Fruit fly (Drosophila melanogaster): Measurements from ENCODE around the gene gnu.

The gnu gene

DNA sequence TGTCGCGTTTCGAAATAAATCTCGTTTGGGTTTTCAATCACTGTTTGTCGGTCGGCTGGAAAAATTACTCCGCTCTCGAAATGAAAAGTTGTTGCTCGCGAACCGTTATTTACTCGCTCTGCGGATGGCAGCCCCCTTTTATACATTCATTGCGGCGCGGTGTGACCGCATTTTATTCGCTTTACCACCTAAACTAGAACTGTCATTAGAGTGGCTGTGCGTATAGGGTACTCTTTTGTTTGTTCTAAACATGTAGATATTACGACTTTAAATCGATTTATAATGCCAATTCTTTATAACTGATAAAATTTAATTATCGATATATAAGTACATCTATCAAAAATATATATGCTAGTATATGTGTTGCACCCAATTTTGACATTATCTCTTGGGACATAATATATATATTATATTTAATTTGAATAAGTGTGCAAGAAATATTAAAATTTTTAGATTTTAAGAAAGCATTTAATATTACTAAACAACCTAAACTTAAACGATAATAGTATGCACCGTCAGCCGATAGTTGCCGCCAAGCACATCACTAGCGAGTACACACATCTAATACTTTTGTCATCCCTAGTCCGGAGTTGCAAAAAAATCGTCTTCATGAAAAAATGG is 16.8 kb downstream of the gnu start, which contains the start of the genes bmm and Tdrd3 (continued):
- peak; percentile 84 for TF ChIP-seq PHDP (tag; optimal IDR thresholded peaks at IDR 0.05)
- TF ChIP-seq Deaf1 (tag; optimal IDR thresholded peaks at IDR 0.05): peak; percentile 54
- no peak for TF ChIP-seq btn (GFP tag; optimal IDR thresholded peaks at IDR 0.05)
- TF ChIP-seq zfh1 (GFP tag; IDR thresholded peaks at IDR 0.05): peak; percentile 67; the same call in 2 of the 3 replicates
- peak; percentile 18 for TF ChIP-seq CG3163 (GFP tag; optimal IDR thresholded peaks at IDR 0.05)
- TF ChIP-seq stc (GFP tag; IDR thresholded peaks at IDR 0.05): peak; percentile 25; the same call in 1 of the 2 replicates
- TF ChIP-seq CG8281 (tag; optimal IDR thresholded peaks at IDR 0.05): peak; percentile 22
- TF ChIP-seq caup (GFP tag; optimal IDR thresholded peaks at IDR 0.05; ENCODE audit: severe bottlenecking): peak; percentile 45
- TF ChIP-seq CG10543 (GFP tag; optimal IDR thresholded peaks at IDR 0.05): peak; percentile 85
- TF ChIP-seq crol (GFP tag; IDR thresholded peaks at IDR 0.05): no peak; the same call in 1 of the 2 replicates
- peak; percentile 63 for TF ChIP-seq Xrp1 (GFP tag; IDR thresholded peaks at IDR 0.05)
- peak; percentile 27 for TF ChIP-seq CG8944 (GFP tag; optimal IDR thresholded peaks at IDR 0.05)
- peak; percentile 64 for TF ChIP-seq Six4 (GFP tag; optimal IDR thresholded peaks at IDR 0.05)
- TF ChIP-seq exex (tag; optimal IDR thresholded peaks at IDR 0.05): peak; percentile 70
- 0 out of 2 replicates have a peak, but pooled peaks have one; percentile 23 for TF ChIP-seq dati (GFP tag; IDR thresholded peaks at IDR 0.05)
- peak; percentile 87 for TF ChIP-seq CG17829 (tag; optimal IDR thresholded peaks at IDR 0.05)
- TF ChIP-seq CoRest (tag; optimal IDR thresholded peaks at IDR 0.05): peak; percentile 95
- TF ChIP-seq Oli (tag; optimal IDR thresholded peaks at IDR 0.05): peak; percentile 69
- no peak for TF ChIP-seq cg (GFP tag; optimal IDR thresholded peaks at IDR 0.05)
- TF ChIP-seq pan (optimal IDR thresholded peaks at IDR 0.05): no peak
- TF ChIP-seq pan (GFP tag; optimal IDR thresholded peaks at IDR 0.05 in 1 of 2, IDR thresholded peaks at IDR 0.05 in 1 of 2): peak in 1 of 2 experiments; percentile 55
- TF ChIP-seq CG1233 (GFP tag; optimal IDR thresholded peaks at IDR 0.05): peak; percentile 71
- peak; percentile 70; the same call in 1 of the 3 replicates for TF ChIP-seq CG6175 (GFP tag; IDR thresholded peaks at IDR 0.05)
- TF ChIP-seq CG6689 (GFP tag; IDR thresholded peaks at IDR 0.05): peak; percentile 70
- no peak for TF ChIP-seq CG31365 (tag; optimal IDR thresholded peaks at IDR 0.05)
- TF ChIP-seq CG17359 (tag; optimal IDR thresholded peaks at IDR 0.05): peak; percentile 73
- peak; percentile 84 for TF ChIP-seq vnd (GFP tag; IDR thresholded peaks at IDR 0.05; ENCODE audit: partially characterized antibody)
- TF ChIP-seq fd96Cb (tag; optimal IDR thresholded peaks at IDR 0.05): peak; percentile 71
- TF ChIP-seq CG2202 (tag; optimal IDR thresholded peaks at IDR 0.05): no peak
- peak; percentile 90 for TF ChIP-seq Xbp1 (GFP tag; optimal IDR thresholded peaks at IDR 0.05)
- peak; percentile 84 for TF ChIP-seq CG9727 (GFP tag; optimal IDR thresholded peaks at IDR 0.05)
- peak; percentile 65 for TF ChIP-seq CHES-1-like (GFP tag; optimal IDR thresholded peaks at IDR 0.05)
- TF ChIP-seq sug (tag; optimal IDR thresholded peaks at IDR 0.05): peak; percentile 90
- peak; percentile 95 for TF ChIP-seq CG14710 (tag; optimal IDR thresholded peaks at IDR 0.05)
- peak; percentile 81 for TF ChIP-seq esg (GFP tag; conservative IDR thresholded peaks at IDR 0.05)
- TF ChIP-seq CG15514 (GFP tag; optimal IDR thresholded peaks at IDR 0.05): peak; percentile 61
- TF ChIP-seq schlank (tag; optimal IDR thresholded peaks at IDR 0.05): peak; percentile 32
- TF ChIP-seq fd102C (GFP tag; optimal IDR thresholded peaks at IDR 0.05): peak; percentile 41
- TF ChIP-seq tup (GFP tag; optimal IDR thresholded peaks at IDR 0.05): peak; percentile 51
- TF ChIP-seq lola (GFP tag; optimal IDR thresholded peaks at IDR 0.05): peak in 1 of 3 experiments; percentile 89
- peak; percentile 89 for TF ChIP-seq CG18599 (GFP tag; optimal IDR thresholded peaks at IDR 0.05)
- TF ChIP-seq ems (GFP tag; optimal IDR thresholded peaks at IDR 0.05): no peak
- no peak for TF ChIP-seq bowl (GFP tag; IDR thresholded peaks at IDR 0.05)
- no peak for TF ChIP-seq CG12236 (GFP tag; optimal IDR thresholded peaks at IDR 0.05)
- TF ChIP-seq nau (GFP tag; optimal IDR thresholded peaks at IDR 0.05): no peak
- peak; percentile 91 for TF ChIP-seq CG12659 (GFP tag; optimal IDR thresholded peaks at IDR 0.05)
- TF ChIP-seq CG1024 (GFP tag; IDR thresholded peaks at IDR 0.05): peak; percentile 39; the same call in 1 of the 2 replicates
- TF ChIP-seq Dip3 (GFP tag; optimal IDR thresholded peaks at IDR 0.05): peak; percentile 50

Data from whole organism, embryonic.